Fruit fly (Drosophila melanogaster) whole organism, embryonic: Measurements from ENCODE around the gene trbl.

Source experiments
- Antp ChIP-seq: fragments of 200-800 bp; sonication (Bioruptor generic); optimal IDR thresholded peaks from 3 replicates; lab custom pipeline; 2016; ENCODE audit warnings: missing biosample characterization, missing genetic modification characterization
- Blimp-1 ChIP-seq: fragments of 200-800 bp; sonication (Bioruptor generic); optimal IDR thresholded peaks from 3 replicates; lab custom pipeline; 2018; ENCODE audit warnings: missing biosample characterization, missing genetic modification characterization, mild to moderate bottlenecking, moderate library complexity, missing genetic modification reagents
- Bteb2 ChIP-seq: fragments of 200-800 bp; sonication (Bioruptor generic); optimal IDR thresholded peaks from 2 replicates; lab custom pipeline; 2016; ENCODE audit warnings: missing biosample characterization, missing genetic modification characterization
- CG12391 ChIP-seq: fragments of 200-800 bp; sonication (Bioruptor generic); optimal IDR thresholded peaks from 3 replicates; lab custom pipeline; 2018; ENCODE audit warnings: missing biosample characterization, mild to moderate bottlenecking, missing genetic modification characterization, moderate library complexity
- CG12659 ChIP-seq: fragments of 200-800 bp; sonication (Bioruptor generic); optimal IDR thresholded peaks from 3 replicates; lab custom pipeline; 2017; ENCODE audit warnings: mild to moderate bottlenecking, missing biosample characterization, missing genetic modification reagents, missing genetic modification characterization
- CG12769 ChIP-seq: fragments of 200-800 bp; sonication (Bioruptor generic); optimal IDR thresholded peaks from 2 replicates; lab custom pipeline; 2019; ENCODE audit warnings: missing biosample characterization, mild to moderate bottlenecking, missing genetic modification characterization, moderate library complexity
- CG12942 ChIP-seq: fragments of 200-800 bp; sonication (Bioruptor generic); optimal IDR thresholded peaks from 3 replicates; lab custom pipeline; 2016; ENCODE audit warnings: missing biosample characterization, missing genetic modification characterization
- CG13424 ChIP-seq: fragments of 200-800 bp; sonication (Bioruptor generic); optimal IDR thresholded peaks from 2 replicates; lab custom pipeline; 2019; ENCODE audit warnings: missing biosample characterization, mild to moderate bottlenecking, missing genetic modification characterization, moderate library complexity
- CG13624 ChIP-seq: fragments of 200-800 bp; sonication (Bioruptor generic); optimal IDR thresholded peaks from 2 replicates; lab custom pipeline; 2016; ENCODE audit warnings: missing biosample characterization, missing genetic modification characterization
- CG14014 ChIP-seq: fragments of 200-800 bp; sonication (Bioruptor generic); IDR thresholded peaks from 2 replicates; pipeline ENCODE4 v1.3.6; 2022; ENCODE audit warnings: missing biosample characterization, missing genetic modification characterization
- CG15269 ChIP-seq: fragments of 200-800 bp; sonication (Bioruptor generic); optimal IDR thresholded peaks from 2 replicates; lab custom pipeline; 2018; ENCODE audit warnings: missing biosample characterization, mild to moderate bottlenecking, missing genetic modification characterization, moderate library complexity
- CG16779 ChIP-seq: fragments of 200-800 bp; sonication (Bioruptor generic); IDR thresholded peaks from 2 replicates; pipeline ENCODE4 v1.3.6; 2022; ENCODE audit warnings: missing biosample characterization, missing genetic modification characterization
- CG16863 ChIP-seq: fragments of 200-800 bp; sonication (Bioruptor generic); optimal IDR thresholded peaks from 3 replicates; lab custom pipeline; 2016; ENCODE audit warnings: missing biosample characterization, missing genetic modification characterization
- CG2120 ChIP-seq: fragments of 200-800 bp; sonication (Bioruptor generic); optimal IDR thresholded peaks from 3 replicates; lab custom pipeline; 2016; ENCODE audit warnings: missing biosample characterization, missing genetic modification characterization
- CG31441 ChIP-seq: fragments of 200-800 bp; sonication (Bioruptor generic); IDR thresholded peaks from 2 replicates; pipeline ENCODE4 v1.3.6; 2022; ENCODE audit warnings: missing biosample characterization, missing genetic modification characterization
- CG32772 ChIP-seq: fragments of 200-800 bp; sonication (Bioruptor generic); IDR thresholded peaks from 2 replicates; pipeline ENCODE4 v1.3.6; 2022; ENCODE audit warnings: missing biosample characterization, missing genetic modification characterization
- CG33557 ChIP-seq: fragments of 200-800 bp; sonication (Bioruptor generic); optimal IDR thresholded peaks from 2 replicates; lab custom pipeline; 2019; ENCODE audit warnings: missing biosample characterization, mild to moderate bottlenecking, missing genetic modification characterization, moderate library complexity
- CG3995 ChIP-seq: fragments of 200-800 bp; sonication (Bioruptor generic); optimal IDR thresholded peaks from 3 replicates; lab custom pipeline; 2016; ENCODE audit warnings: missing biosample characterization, missing genetic modification characterization
- CG4854 ChIP-seq: fragments of 200-800 bp; sonication (Bioruptor generic); optimal IDR thresholded peaks from 2 replicates; lab custom pipeline; 2016; ENCODE audit warnings: missing biosample characterization, missing genetic modification characterization, inconsistent platforms
- CG6175 ChIP-seq: fragments of 200-800 bp; sonication (Bioruptor generic); IDR thresholded peaks from 3 replicates; pipeline ENCODE4 v1.3.6; 2022; ENCODE audit warnings: missing biosample characterization, missing genetic modification characterization
- CG6654 ChIP-seq: fragments of 200-800 bp; sonication (Bioruptor generic); optimal IDR thresholded peaks from 2 replicates; lab custom pipeline; 2017; ENCODE audit warnings: missing biosample characterization, mild to moderate bottlenecking, missing genetic modification characterization
- CG6765 ChIP-seq: fragments of 200-800 bp; sonication (Bioruptor generic); optimal IDR thresholded peaks from 3 replicates; lab custom pipeline; 2017; ENCODE audit warnings: missing biosample characterization, mild to moderate bottlenecking, missing genetic modification characterization
- CG8765 ChIP-seq: fragments of 200-800 bp; sonication (Bioruptor generic); IDR thresholded peaks from 2 replicates; pipeline ENCODE4 v1.3.6; 2022; ENCODE audit warnings: missing biosample characterization, missing genetic modification characterization
- CG9932 ChIP-seq: fragments of 200-800 bp; sonication (Bioruptor generic); IDR thresholded peaks from 2 replicates; pipeline ENCODE4 v1.3.6; 2022; ENCODE audit warnings: missing biosample characterization, missing genetic modification characterization
- CTCF ChIP-seq: fragments of 200-800 bp; sonication (Bioruptor generic); optimal IDR thresholded peaks from 2 replicates; lab custom pipeline; 2017; ENCODE audit warnings: missing biosample characterization, mild to moderate bottlenecking, missing genetic modification characterization, moderate library complexity
- H15 ChIP-seq: fragments of 200-800 bp; sonication (Bioruptor generic); IDR thresholded peaks from 3 replicates; pipeline ENCODE4 v1.3.6; 2022; ENCODE audit warnings: missing biosample characterization, missing genetic modification characterization
- Hr39 ChIP-seq: fragments of >200 bp; optimal IDR thresholded peaks from 2 replicates; lab custom pipeline; 2017
- Lhr ChIP-seq: fragments of 200-800 bp; sonication (Bioruptor generic); optimal IDR thresholded peaks from 3 replicates; lab custom pipeline; 2017; ENCODE audit warnings: mild to moderate bottlenecking, missing biosample characterization, missing genetic modification reagents, missing genetic modification characterization
- Pdp1 ChIP-seq, 2 experiments: fragments of 200-800 bp; sonication (Bioruptor generic); optimal IDR thresholded peaks; 3 replicates each; lab custom pipeline; 2016; ENCODE audit warnings: missing biosample characterization in 2 of 2, missing genetic modification characterization in 2 of 2, mild to moderate bottlenecking in 1 of 2, moderate library complexity in 1 of 2
- Poxn ChIP-seq: fragments of 200-800 bp; sonication (Bioruptor generic); IDR thresholded peaks from 2 replicates; pipeline ENCODE4 v1.3.6; 2022; ENCODE audit warnings: missing biosample characterization, missing genetic modification characterization
- Rfx ChIP-seq: fragments of 200-800 bp; sonication (Bioruptor generic); IDR thresholded peaks from 2 replicates; pipeline ENCODE4 v1.3.6; 2022; ENCODE audit warnings: missing biosample characterization, missing genetic modification characterization
- Rx ChIP-seq: fragments of 200-800 bp; sonication (Bioruptor generic); IDR thresholded peaks from 2 replicates; pipeline ENCODE4 v1.3.6; 2022; ENCODE audit warnings: missing biosample characterization, missing genetic modification characterization
- TFAM ChIP-seq: fragments of 200-800 bp; sonication (Bioruptor generic); optimal IDR thresholded peaks from 2 replicates; lab custom pipeline; 2017; ENCODE audit warnings: missing biosample characterization, missing genetic modification characterization, inconsistent platforms
- Xrp1 ChIP-seq: fragments of 200-800 bp; sonication (Bioruptor generic); IDR thresholded peaks from 2 replicates; pipeline ENCODE4 v1.3.6; 2022; ENCODE audit warnings: missing biosample characterization, missing genetic modification characterization
- bab2 ChIP-seq: fragments of 200-800 bp; sonication (Bioruptor generic); optimal IDR thresholded peaks from 2 replicates; lab custom pipeline; 2016; ENCODE audit warnings: missing biosample characterization, missing genetic modification characterization
- cwo ChIP-seq: fragments of 200-800 bp; sonication (Bioruptor generic); optimal IDR thresholded peaks from 3 replicates; lab custom pipeline; 2017; ENCODE audit warnings: missing biosample characterization, missing genetic modification characterization, mild to moderate bottlenecking, moderate library complexity, missing genetic modification reagents
- danr ChIP-seq: fragments of 200-800 bp; sonication (Bioruptor generic); IDR thresholded peaks from 2 replicates; pipeline ENCODE4 v1.3.6; 2022; ENCODE audit warnings: missing biosample characterization, missing genetic modification characterization
- dmrt99B ChIP-seq: fragments of 200-800 bp; sonication (Bioruptor generic); optimal IDR thresholded peaks from 2 replicates; lab custom pipeline; 2018; ENCODE audit warnings: missing biosample characterization, mild to moderate bottlenecking, missing genetic modification characterization, moderate library complexity
- grau ChIP-seq: fragments of 200-800 bp; optimal IDR thresholded peaks from 3 replicates; lab custom pipeline; 2019; ENCODE audit warnings: missing biosample characterization, mild to moderate bottlenecking, missing genetic modification characterization, moderate library complexity
- grn ChIP-seq: fragments of 200-800 bp; sonication (Bioruptor generic); optimal IDR thresholded peaks from 3 replicates; lab custom pipeline; 2017; ENCODE audit warnings: missing biosample characterization, missing genetic modification characterization
- nerfin-1 ChIP-seq: fragments of 200-800 bp; sonication (Bioruptor generic); optimal IDR thresholded peaks from 3 replicates; lab custom pipeline; 2019; ENCODE audit warnings: missing biosample characterization, mild to moderate bottlenecking, missing genetic modification characterization, moderate library complexity
- nerfin-2 ChIP-seq: fragments of 200-800 bp; sonication (Bioruptor generic); IDR thresholded peaks from 2 replicates; pipeline ENCODE4 v1.3.6; 2022; ENCODE audit warnings: missing biosample characterization, missing genetic modification characterization; ENCODE audit not compliant: partially characterized antibody
- pfk ChIP-seq: fragments of 200-800 bp; sonication (Bioruptor generic); optimal IDR thresholded peaks from 2 replicates; lab custom pipeline; 2018; ENCODE audit warnings: missing biosample characterization, mild to moderate bottlenecking, missing genetic modification characterization, moderate library complexity
- prd ChIP-seq, 3 experiments: fragments of >200 bp in 2 of 3; fragments of 200-800 bp in 1 of 3; sonication (Bioruptor generic) in 1 of 3; optimal IDR thresholded peaks in 2 of 3; IDR thresholded peaks in 1 of 3; 2 replicates in 2 of 3; 3 replicates in 1 of 3; pipeline versions ENCODE4 v1.3.6 to Lab custom; 2017 to 2022; ENCODE audit warnings: missing biosample characterization in 1 of 3, missing genetic modification characterization in 1 of 3
- repo ChIP-seq: fragments of 200-800 bp; sonication (Bioruptor generic); optimal IDR thresholded peaks from 2 replicates; lab custom pipeline; 2016; ENCODE audit warnings: missing biosample characterization, missing genetic modification characterization
- seq ChIP-seq: fragments of 200-800 bp; sonication (Bioruptor generic); IDR thresholded peaks from 2 replicates; pipeline ENCODE4 v1.3.6; 2022; ENCODE audit warnings: missing biosample characterization, missing genetic modification characterization
- tgo ChIP-seq: fragments of 200-800 bp; sonication (Bioruptor generic); IDR thresholded peaks from 3 replicates; pipeline ENCODE4 v1.3.6; 2022; ENCODE audit warnings: missing biosample characterization, missing genetic modification characterization
- tup ChIP-seq: fragments of 200-800 bp; sonication (Bioruptor generic); optimal IDR thresholded peaks from 2 replicates; lab custom pipeline; 2016; ENCODE audit warnings: missing biosample characterization, mild to moderate bottlenecking, missing genetic modification characterization, moderate library complexity
- vnd ChIP-seq: fragments of 200-800 bp; sonication (Bioruptor generic); IDR thresholded peaks from 3 replicates; pipeline ENCODE4 v1.3.6; 2022; ENCODE audit warnings: missing biosample characterization, missing genetic modification characterization; ENCODE audit not compliant: partially characterized antibody

trbl gene

DNA sequence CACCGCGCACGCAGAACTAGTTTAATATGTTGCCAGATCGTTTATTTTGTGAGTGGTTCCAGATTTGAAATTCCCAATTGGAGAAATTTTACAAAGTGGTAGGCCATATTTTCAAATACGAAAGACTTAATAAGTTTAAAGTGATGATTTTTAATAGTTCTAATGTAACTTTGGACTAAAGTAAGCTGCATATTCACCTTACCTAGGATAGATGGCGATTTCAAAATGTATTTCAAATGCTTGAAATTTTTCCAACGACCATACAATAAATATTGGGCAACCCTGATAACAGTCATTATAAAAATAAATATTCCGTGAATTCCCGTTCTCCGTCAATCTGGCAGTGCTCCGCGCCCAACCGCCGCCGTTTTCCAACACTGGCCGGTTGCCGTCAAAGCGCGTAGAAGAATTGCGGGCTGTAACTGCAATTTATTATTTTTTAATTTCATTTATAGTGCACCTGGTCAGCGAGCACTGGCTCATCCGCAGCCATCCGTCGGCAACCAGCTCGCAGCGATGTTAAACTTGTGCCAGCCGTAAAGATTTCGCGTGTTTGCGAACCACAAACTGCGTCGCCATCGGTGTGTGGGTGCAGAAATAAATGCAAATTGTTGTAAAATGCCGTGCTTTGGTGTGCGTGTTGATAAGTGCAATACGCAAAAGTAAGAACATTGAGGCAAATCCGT, 25.4 kb downstream of the trbl start, which contains the start of the genes Ide and RhoBTB:
TSS of gene Ide (minus strand) at position 19 of the 686 bp plus-strand sequence.
TSS of gene RhoBTB (plus strand) at position 365 of the 686 bp plus-strand sequence.
- TF ChIP-seq Blimp-1 (GFP tag; lab: Kevin White, UChicago): no peak
- no peak for TF ChIP-seq TFAM
- peak; percentile 86 for TF ChIP-seq Antp (GFP tag; lab: Kevin White, UChicago)
- peak; percentile 70 for TF ChIP-seq CG16863 (GFP tag; lab: Kevin White, UChicago)
- TF ChIP-seq bab2 (GFP tag; lab: Kevin White, UChicago): peak; percentile 89
- peak; percentile 66; the same call in 1 of the 2 replicates for TF ChIP-seq CG8765
- TF ChIP-seq cwo: peak; percentile 58
- TF ChIP-seq repo (GFP tag; lab: Kevin White, UChicago): peak; percentile 64
- peak; percentile 84 for TF ChIP-seq CG12391
- TF ChIP-seq grau (tag; lab: Kevin White, UChicago): peak; percentile 85
- no peak for TF ChIP-seq grn (GFP tag; lab: Kevin White, UChicago)
- TF ChIP-seq dmrt99B (tag; lab: Kevin White, UChicago): no peak
- peak; percentile 76 for TF ChIP-seq Bteb2
- TF ChIP-seq CG4854: peak; percentile 55
- TF ChIP-seq Xrp1 (GFP tag; lab: Robert Waterston, UW): peak; percentile 54; the same call in 1 of the 2 replicates
- peak; percentile 67 for TF ChIP-seq CG32772 (GFP tag; lab: Robert Waterston, UW)
- TF ChIP-seq CG12942 (GFP tag; lab: Kevin White, UChicago): peak; percentile 80
- TF ChIP-seq tup (GFP tag; lab: Kevin White, UChicago): peak; percentile 47
- TF ChIP-seq Rfx (GFP tag; lab: Robert Waterston, UW): peak; percentile 86
- TF ChIP-seq Hr39: peak; percentile 36
- peak; percentile 94 for TF ChIP-seq CG9932 (GFP tag; lab: Robert Waterston, UW)
- TF ChIP-seq vnd: no peak
- TF ChIP-seq CG14014 (GFP tag; lab: Robert Waterston, UW): peak; percentile 67; the same call in 1 of the 2 replicates
- peak; percentile 54 for TF ChIP-seq nerfin-1 (tag; lab: Kevin White, UChicago)
- peak; percentile 90 for TF ChIP-seq CG13624 (GFP tag; lab: Kevin White, UChicago)
- no peak for TF ChIP-seq pfk (GFP tag; lab: Kevin White, UChicago)
- no peak for TF ChIP-seq prd (optimal IDR thresholded peaks at IDR 0.05; lab: Kevin White, UChicago)
- peak; percentile 82 for TF ChIP-seq prd (GFP tag; IDR thresholded peaks at IDR 0.05; lab: Robert Waterston, UW)
- peak; percentile 77 for TF ChIP-seq CG12769
- TF ChIP-seq Lhr (GFP tag; lab: Kevin White, UChicago): peak; percentile 89
- TF ChIP-seq Pdp1 (GFP tag; optimal IDR thresholded peaks at IDR 0.05; lab: Kevin White, UChicago): peak; percentile 80 to 90
- TF ChIP-seq CG12659 (GFP tag; lab: Kevin White, UChicago): peak; percentile 91
- TF ChIP-seq Poxn: peak; percentile 10; the same call in 1 of the 2 replicates
- 0 out of 2 replicates have a peak, but pooled peaks have one; percentile 41 for TF ChIP-seq Rx (GFP tag; lab: Robert Waterston, UW)
- TF ChIP-seq nerfin-2 (GFP tag; lab: Robert Waterston, UW): no peak
- no peak for TF ChIP-seq CG16779
- TF ChIP-seq CG3995 (GFP tag; lab: Kevin White, UChicago): peak; percentile 99
- no peak for TF ChIP-seq CG6175
- no peak; the same call in 2 of the 3 replicates for TF ChIP-seq H15 (GFP tag; lab: Robert Waterston, UW)
- peak; percentile 30 for TF ChIP-seq CTCF (GFP tag; lab: Kevin White, UChicago)
- peak; percentile 65 for TF ChIP-seq CG33557
- TF ChIP-seq CG6654 (GFP tag; lab: Kevin White, UChicago): peak; percentile 42
- TF ChIP-seq seq: peak; percentile 34; the same call in 1 of the 2 replicates
- TF ChIP-seq CG13424 (tag; lab: Kevin White, UChicago): peak; percentile 87
- no peak for TF ChIP-seq CG6765 (GFP tag; lab: Kevin White, UChicago)
- TF ChIP-seq CG31441 (GFP tag; lab: Robert Waterston, UW): peak; percentile 89
- TF ChIP-seq CG15269 (tag; lab: Kevin White, UChicago): peak; percentile 83
- TF ChIP-seq CG2120: peak; percentile 96
- peak; percentile 66 for TF ChIP-seq tgo
- peak; percentile 70 for TF ChIP-seq danr (GFP tag; lab: Robert Waterston, UW)
